Worm (Caenorhabditis elegans): ENCODE measurements around the gene F22D3.4.

DNA sequence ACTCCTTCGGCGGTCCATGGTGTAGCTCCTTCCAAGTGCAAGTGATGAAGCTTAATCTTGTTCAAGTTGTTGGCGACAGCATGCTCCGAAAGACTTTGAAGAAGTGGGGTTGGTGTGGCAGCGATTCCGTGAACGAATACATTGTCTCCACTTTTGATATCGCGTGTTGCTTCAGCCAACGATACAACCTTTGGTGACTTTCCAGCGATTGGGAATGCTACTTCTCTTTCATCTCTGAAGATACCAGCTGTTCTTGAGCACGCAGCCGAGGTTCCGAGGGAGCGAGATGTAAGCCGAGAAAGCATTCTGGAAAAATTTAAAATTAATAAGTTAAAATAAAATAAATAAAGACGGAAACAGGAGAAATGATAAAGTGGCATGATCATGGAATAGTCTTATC is 37.3 kb downstream of the F22D3.4 start, which contains the start of gene acer-1:
- TF ChIP-seq ama-1 (optimal IDR thresholded peaks at IDR 0.05) = no peak
- no peak for TF ChIP-seq scrt-1 (GFP tag; IDR thresholded peaks at IDR 0.05)
- TF ChIP-seq sea-1 (GFP tag; conservative IDR thresholded peaks at IDR 0.05) = no peak
- no peak for TF ChIP-seq hmbx-1 (tag; optimal IDR thresholded peaks at IDR 0.05)
- TF ChIP-seq hmg-4 (GFP tag; optimal IDR thresholded peaks at IDR 0.05) = no peak
- TF ChIP-seq aly-1 (tag; optimal IDR thresholded peaks at IDR 0.05) = no peak
- TF ChIP-seq B0310.2 (tag; optimal IDR thresholded peaks at IDR 0.05) = no peak
